Worm (Caenorhabditis elegans): ENCODE results near the gene srt-39.

- TF ChIP-seq T22C8.4 (GFP tag; IDR thresholded peaks at IDR 0.05) (no peak), flt-1 (GFP tag; IDR thresholded peaks at IDR 0.05) (no peak), klf-2 (GFP tag; conservative IDR thresholded peaks at IDR 0.05) (no peak), cog-1 (tag; optimal IDR thresholded peaks at IDR 0.05) (no peak)
These were observed 34.8 kb upstream of the srt-39 start, which contains the start of gene C54D10.10 for ce11 chrV:12449902-12450301.
